Worm (Caenorhabditis elegans) whole organism, late embryonic: ENCODE measurements around the gene K01A6.8.

Experiments used
- F13H6.1 ChIP-seq: sonication (generic microtip); optimal IDR thresholded peaks from 2 replicates; lab custom pipeline; 2016; ENCODE audit warnings: missing genetic modification characterization, missing compliant biosample characterization
- K02D7.2 ChIP-seq: sonication (generic microtip); optimal IDR thresholded peaks from 2 replicates; lab custom pipeline; 2017; ENCODE audit warnings: mild to moderate bottlenecking, missing genetic modification characterization, missing compliant biosample characterization
- K09A11.1 ChIP-seq: sonication (generic microtip); optimal IDR thresholded peaks from 2 replicates; lab custom pipeline; 2017; ENCODE audit warnings: antibody characterized with exemption, mild to moderate bottlenecking, missing genetic modification characterization, missing compliant biosample characterization; ENCODE audit not compliant: insufficient read depth
- ceh-18 ChIP-seq: sonication (generic microtip); optimal IDR thresholded peaks from 2 replicates; lab custom pipeline; 2016; ENCODE audit warnings: missing genetic modification characterization, missing compliant biosample characterization
- ceh-6 ChIP-seq: fragments of 200-800 bp; sonication (Bioruptor generic); optimal IDR thresholded peaks from 2 replicates; lab custom pipeline; 2018; ENCODE audit warnings: mild to moderate bottlenecking, missing genetic modification characterization, missing compliant biosample characterization
- dmd-4 ChIP-seq: sonication (generic microtip); optimal IDR thresholded peaks from 2 replicates; lab custom pipeline; 2016; ENCODE audit warnings: borderline replicate concordance, missing genetic modification characterization, missing compliant biosample characterization
- dve-1 ChIP-seq: sonication (generic microtip); optimal IDR thresholded peaks from 2 replicates; lab custom pipeline; 2017; ENCODE audit warnings: antibody characterized with exemption, mild to moderate bottlenecking, missing genetic modification characterization, missing compliant biosample characterization
- lim-6 ChIP-seq: sonication (generic microtip); optimal IDR thresholded peaks from 2 replicates; lab custom pipeline; 2016; ENCODE audit warnings: missing genetic modification characterization, missing compliant biosample characterization
- pqm-1 ChIP-seq: sonication (generic microtip); optimal IDR thresholded peaks from 2 replicates; lab custom pipeline; 2016; ENCODE audit warnings: missing genetic modification characterization, missing compliant biosample characterization
- rnt-1 ChIP-seq: sonication (generic microtip); optimal IDR thresholded peaks from 2 replicates; lab custom pipeline; 2016; ENCODE audit warnings: missing genetic modification characterization, missing compliant biosample characterization
- sdc-2 ChIP-seq: sonication (generic microtip); optimal IDR thresholded peaks from 2 replicates; lab custom pipeline; 2016; ENCODE audit warnings: missing genotype, missing genetic modification characterization, missing compliant biosample characterization
- tbx-7 ChIP-seq: sonication (generic microtip); optimal IDR thresholded peaks from 2 replicates; lab custom pipeline; 2016; ENCODE audit warnings: missing genotype, missing genetic modification characterization, missing compliant biosample characterization
- unc-55 ChIP-seq: sonication (generic microtip); optimal IDR thresholded peaks from 2 replicates; lab custom pipeline; 2017; ENCODE audit warnings: missing biosample characterization, missing genetic modification reagents, missing genetic modification characterization

DNA sequence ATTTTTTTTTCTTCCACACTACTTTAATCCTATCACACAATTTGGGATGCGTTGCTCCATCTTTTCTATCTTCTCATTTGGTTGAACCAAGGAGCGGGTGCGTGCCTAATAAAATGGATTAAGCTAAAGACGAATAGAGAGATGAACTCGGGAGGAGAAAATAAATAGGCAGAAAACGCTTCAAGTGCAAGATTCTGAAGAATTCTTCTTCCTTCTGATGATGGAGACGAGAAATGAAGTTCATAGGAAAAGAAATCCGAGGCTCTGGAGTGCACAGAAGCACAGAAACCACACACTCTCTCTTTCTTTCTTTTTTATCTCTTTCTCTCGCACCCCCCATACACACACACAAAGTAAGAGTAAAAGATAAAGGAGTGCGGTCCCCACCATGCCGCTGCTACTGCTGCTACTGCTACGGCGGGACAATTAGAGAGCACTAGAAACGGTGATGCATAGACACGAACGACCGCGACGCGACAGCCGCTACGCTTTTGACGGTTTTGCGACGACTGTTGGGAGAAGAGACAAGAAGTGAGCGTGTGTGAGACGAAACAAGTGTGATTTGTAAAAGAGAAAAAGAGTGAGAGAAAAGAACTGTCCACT, 45.0 kb downstream of the K01A6.8 start:
- peak; percentile 81 for TF ChIP-seq rnt-1
- no peak for TF ChIP-seq K09A11.1 (tag; lab: Kevin White, UChicago)
- no peak for TF ChIP-seq dmd-4 (tag; lab: Kevin White, UChicago)
- no peak for TF ChIP-seq sdc-2
- peak; percentile 46 for TF ChIP-seq F13H6.1
- no peak for TF ChIP-seq ceh-6
- peak; percentile 44 for TF ChIP-seq pqm-1
- no peak for TF ChIP-seq lim-6 (tag; lab: Kevin White, UChicago)
- TF ChIP-seq tbx-7 (tag; lab: Kevin White, UChicago): peak; percentile 1
- peak; percentile 88 for TF ChIP-seq ceh-18
- peak; percentile 72 for TF ChIP-seq dve-1 (tag; lab: Kevin White, UChicago)
- no peak for TF ChIP-seq K02D7.2
- TF ChIP-seq unc-55 (GFP tag; lab: Kevin White, UChicago): peak; percentile 62
